Fruit fly (Drosophila melanogaster): ENCODE data around the gene CG5162.

Gene CG5162

DNA sequence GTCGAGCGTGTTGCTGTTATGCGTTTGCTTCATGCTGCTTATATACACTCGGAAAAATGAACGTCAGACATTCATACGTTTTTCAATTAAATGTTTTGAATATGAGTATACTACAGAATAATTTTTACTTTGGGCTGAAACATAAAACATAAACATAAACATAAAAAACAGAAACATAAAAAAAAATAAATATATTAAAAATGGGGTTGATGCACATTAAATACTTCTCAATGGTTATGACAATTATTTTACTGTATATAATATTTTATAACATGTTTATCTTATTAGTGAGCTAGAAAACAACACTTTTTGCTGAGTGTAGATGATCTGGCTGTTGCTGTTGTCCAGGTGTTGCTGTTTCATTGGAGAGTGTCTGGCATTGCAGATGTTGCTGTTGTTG lies 22.3 kb downstream of the CG5162 start (continued):
- TF ChIP-seq psq (GFP tag; optimal IDR thresholded peaks at IDR 0.05) (no peak), cwo (GFP tag; optimal IDR thresholded peaks at IDR 0.05) (no peak), CG16815 (GFP tag; optimal IDR thresholded peaks at IDR 0.05) (no peak), ro (GFP tag; IDR thresholded peaks at IDR 0.05) (no peak), Sry-δ (GFP tag; optimal IDR thresholded peaks at IDR 0.05) (no peak), Xrp1 (GFP tag; IDR thresholded peaks at IDR 0.05) (peak; percentile 50), zen (tag; optimal IDR thresholded peaks at IDR 0.05) (peak; percentile 17), cad (GFP tag; optimal IDR thresholded peaks at IDR 0.05) (no peak), CG9437 (GFP tag; optimal IDR thresholded peaks at IDR 0.05) (peak; percentile 9), CG12071 (GFP tag; optimal IDR thresholded peaks at IDR 0.05) (no peak), bcd (GFP tag; optimal IDR thresholded peaks at IDR 0.05) (no peak), CG7271 (tag; optimal IDR thresholded peaks at IDR 0.05) (no peak), CG18619 (GFP tag; optimal IDR thresholded peaks at IDR 0.05) (no peak), p53 (GFP tag; optimal IDR thresholded peaks at IDR 0.05) (no peak), CG8281 (tag; optimal IDR thresholded peaks at IDR 0.05) (no peak), mld (GFP tag; IDR thresholded peaks at IDR 0.05; ENCODE audit: partially characterized antibody) (no peak), pan (optimal IDR thresholded peaks at IDR 0.05) (no peak), pan (GFP tag; optimal IDR thresholded peaks at IDR 0.05 in 1 of 2, IDR thresholded peaks at IDR 0.05 in 1 of 2) (peak in 1 of 2 experiments; percentile 20), CG1529 (GFP tag; optimal IDR thresholded peaks at IDR 0.05) (no peak), CG17359 (tag; optimal IDR thresholded peaks at IDR 0.05) (peak; percentile 49), emc (GFP tag; optimal IDR thresholded peaks at IDR 0.05) (no peak), klu (GFP tag; IDR thresholded peaks at IDR 0.05) (no peak), CG2712 (tag; optimal IDR thresholded peaks at IDR 0.05) (peak; percentile 36), eyg (GFP tag; optimal IDR thresholded peaks at IDR 0.05) (no peak), tgo (GFP tag; IDR thresholded peaks at IDR 0.05) (0 out of 3 replicates have a peak, but pooled peaks have one; percentile 18), CG7839 (tag; optimal IDR thresholded peaks at IDR 0.05) (peak; percentile 38), Max (GFP tag; optimal IDR thresholded peaks at IDR 0.05) (no peak), slou (GFP tag; optimal IDR thresholded peaks at IDR 0.05) (no peak), Mad (GFP tag; optimal IDR thresholded peaks at IDR 0.05) (no peak), CG34422 (GFP tag; IDR thresholded peaks at IDR 0.05) (no peak), toy (GFP tag; IDR thresholded peaks at IDR 0.05) (no peak), fd96Cb (tag; optimal IDR thresholded peaks at IDR 0.05) (peak; percentile 30), CG10147 (GFP tag; optimal IDR thresholded peaks at IDR 0.05) (no peak), CG11398 (GFP tag; optimal IDR thresholded peaks at IDR 0.05) (no peak), Ada2b (GFP tag; IDR thresholded peaks at IDR 0.05) (no peak), CG18011 (GFP tag; optimal IDR thresholded peaks at IDR 0.05) (no peak), schlank (tag; optimal IDR thresholded peaks at IDR 0.05) (no peak), odd (GFP tag; optimal IDR thresholded peaks at IDR 0.05) (no peak), wdn (GFP tag; IDR thresholded peaks at IDR 0.05) (no peak), CG4707 (GFP tag; optimal IDR thresholded peaks at IDR 0.05) (no peak), Atf-2 (GFP tag; optimal IDR thresholded peaks at IDR 0.05) (no peak), CG9876 (GFP tag; optimal IDR thresholded peaks at IDR 0.05) (no peak), CG11093 (GFP tag; IDR thresholded peaks at IDR 0.05) (no peak), D (optimal IDR thresholded peaks at IDR 0.05) (no peak), D (GFP tag; optimal IDR thresholded peaks at IDR 0.05) (no peak), sqz (GFP tag; optimal IDR thresholded peaks at IDR 0.05) (no peak), cato (GFP tag; optimal IDR thresholded peaks at IDR 0.05; ENCODE audit: borderline replicate concordance) (no peak), Hr78 (GFP tag; optimal IDR thresholded peaks at IDR 0.05) (no peak), CG10654 (GFP tag; optimal IDR thresholded peaks at IDR 0.05) (no peak), CG8388 (GFP tag; optimal IDR thresholded peaks at IDR 0.05) (peak; percentile 44), z (GFP tag; IDR thresholded peaks at IDR 0.05) (no peak), Kr (GFP tag; optimal IDR thresholded peaks at IDR 0.05) (no peak)
